Fruit fly (Drosophila melanogaster) whole organism, adult: ENCODE data around the gene tau.
A peak's percentile ranks its signal among the peaks of the same experiment; 100 is the strongest.

ENCODE experiments used
- CG11617 ChIP-seq: fragments of 200-800 bp; sonication (Bioruptor generic); optimal IDR thresholded peaks from 2 replicates; lab custom pipeline; 2017; ENCODE audit warnings: mild to moderate bottlenecking, missing biosample characterization, missing genetic modification reagents, missing genetic modification characterization
- CG12768 ChIP-seq: fragments of 200-800 bp; sonication (Bioruptor generic); optimal IDR thresholded peaks from 2 replicates; lab custom pipeline; 2017; ENCODE audit warnings: missing biosample characterization, missing genetic modification characterization, mild to moderate bottlenecking, moderate library complexity, missing genetic modification reagents
- CG14711 ChIP-seq: fragments of 200-800 bp; sonication (Bioruptor generic); optimal IDR thresholded peaks from 2 replicates; lab custom pipeline; 2018; ENCODE audit warnings: missing biosample characterization, mild to moderate bottlenecking, missing genetic modification characterization, moderate library complexity
- CG1620 ChIP-seq: fragments of 200-800 bp; sonication (Bioruptor generic); optimal IDR thresholded peaks from 2 replicates; lab custom pipeline; 2016; ENCODE audit warnings: missing biosample characterization, missing genetic modification characterization
- CG33017 ChIP-seq: fragments of 200-800 bp; sonication (Bioruptor generic); optimal IDR thresholded peaks from 2 replicates; lab custom pipeline; 2018; ENCODE audit warnings: missing biosample characterization, mild to moderate bottlenecking, missing genetic modification characterization, moderate library complexity
- CG5204 ChIP-seq: fragments of 200-800 bp; sonication (Bioruptor generic); optimal IDR thresholded peaks from 2 replicates; lab custom pipeline; 2016; ENCODE audit warnings: missing biosample characterization, missing genetic modification characterization
- CG7045 ChIP-seq: fragments of 200-800 bp; sonication (Bioruptor generic); optimal IDR thresholded peaks from 2 replicates; lab custom pipeline; 2017; ENCODE audit warnings: missing biosample characterization, mild to moderate bottlenecking, missing genetic modification characterization
- CG7101 ChIP-seq: fragments of 200-800 bp; sonication (Bioruptor generic); optimal IDR thresholded peaks from 2 replicates; lab custom pipeline; 2018; ENCODE audit warnings: missing biosample characterization, mild to moderate bottlenecking, missing genetic modification characterization, moderate library complexity
- Clk ChIP-seq: fragments of 200-800 bp; sonication (Bioruptor generic); optimal IDR thresholded peaks from 2 replicates; lab custom pipeline; 2017; ENCODE audit warnings: missing biosample characterization, missing genetic modification characterization
- Crg-1 ChIP-seq: fragments of 200-800 bp; sonication (Bioruptor generic); optimal IDR thresholded peaks from 2 replicates; lab custom pipeline; 2016; ENCODE audit warnings: missing biosample characterization, missing genetic modification characterization
- Hr96 ChIP-seq: fragments of 200-800 bp; sonication (Bioruptor generic); optimal IDR thresholded peaks from 2 replicates; lab custom pipeline; 2016; ENCODE audit warnings: missing biosample characterization, missing genetic modification characterization
- Mnt ChIP-seq: fragments of 200-800 bp; sonication (Bioruptor generic); optimal IDR thresholded peaks from 2 replicates; lab custom pipeline; 2016; ENCODE audit warnings: missing biosample characterization, mild to moderate bottlenecking, missing genetic modification characterization
- bab1 ChIP-seq: fragments of 200-800 bp; sonication (Bioruptor generic); optimal IDR thresholded peaks from 3 replicates; lab custom pipeline; 2019; ENCODE audit warnings: missing biosample characterization, mild to moderate bottlenecking, missing genetic modification characterization, moderate library complexity
- cic ChIP-seq: fragments of 200-800 bp; sonication (Bioruptor generic); optimal IDR thresholded peaks from 2 replicates; lab custom pipeline; 2017; ENCODE audit warnings: missing biosample characterization, mild to moderate bottlenecking, missing genetic modification characterization, moderate library complexity
- cnc ChIP-seq, 2 experiments: fragments of >200 bp; optimal IDR thresholded peaks; 2 replicates each; lab custom pipeline; 2017
- kay ChIP-seq: fragments of 200-800 bp; sonication (Bioruptor generic); peaks from one replicate; lab custom pipeline; 2016; ENCODE audit warnings: missing biosample characterization, missing genetic modification characterization, borderline replicate concordance
- ovo ChIP-seq: fragments of 200-800 bp; sonication (Bioruptor generic); optimal IDR thresholded peaks from 2 replicates; lab custom pipeline; 2016; ENCODE audit warnings: missing biosample characterization, missing genetic modification characterization
- pad ChIP-seq: fragments of 200-800 bp; sonication (Bioruptor generic); optimal IDR thresholded peaks from 3 replicates; lab custom pipeline; 2017; ENCODE audit warnings: missing biosample characterization, missing genetic modification characterization, mild to moderate bottlenecking, moderate library complexity, missing genetic modification reagents
- tj ChIP-seq: fragments of 200-800 bp; sonication (Bioruptor generic); optimal IDR thresholded peaks from 3 replicates; lab custom pipeline; 2017; ENCODE audit warnings: missing biosample characterization, mild to moderate bottlenecking, missing genetic modification characterization, moderate library complexity
- toe ChIP-seq: fragments of 200-800 bp; sonication (Bioruptor generic); optimal IDR thresholded peaks from 2 replicates; lab custom pipeline; 2016; ENCODE audit warnings: missing biosample characterization, missing genetic modification characterization

The tau gene

DNA sequence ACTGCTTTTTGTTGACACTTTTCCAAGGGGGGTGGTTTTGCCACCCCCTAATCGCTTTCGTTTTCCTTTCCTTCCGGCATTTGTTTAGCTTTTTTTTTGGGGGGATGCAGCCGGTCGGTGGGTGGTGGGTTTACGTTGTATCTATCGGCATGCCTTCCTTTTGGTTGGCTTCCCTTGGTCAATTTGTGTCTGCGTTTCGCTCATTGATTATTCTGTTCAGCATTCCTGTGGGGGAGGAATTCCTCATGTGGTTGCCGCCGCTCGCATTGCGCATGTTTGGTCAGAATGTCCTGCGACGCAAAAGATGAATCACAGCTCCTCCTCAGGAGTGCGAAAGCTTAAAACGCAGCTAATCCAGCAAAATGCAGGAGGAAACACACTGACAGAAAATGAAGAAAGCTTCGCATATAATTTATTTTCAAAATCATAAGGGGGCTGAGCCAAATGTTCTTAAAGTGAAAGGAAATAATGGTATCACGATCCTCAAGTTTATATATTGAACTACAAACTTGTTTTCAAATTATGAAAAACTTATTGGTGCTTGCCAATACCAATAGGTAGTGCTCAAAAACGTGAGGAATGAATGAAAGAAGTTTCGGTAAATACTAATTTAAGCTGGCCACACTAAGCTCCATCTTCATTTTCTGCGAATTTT lies 4.5 kb downstream of the tau start, which contains the start of gene RpS10a:
Gene RpS10a, plus strand, starts transcription at position 605 of the 655 bp plus-strand sequence.
- no peak for TF ChIP-seq Clk (GFP tag; lab: Kevin White, UChicago)

DNA sequence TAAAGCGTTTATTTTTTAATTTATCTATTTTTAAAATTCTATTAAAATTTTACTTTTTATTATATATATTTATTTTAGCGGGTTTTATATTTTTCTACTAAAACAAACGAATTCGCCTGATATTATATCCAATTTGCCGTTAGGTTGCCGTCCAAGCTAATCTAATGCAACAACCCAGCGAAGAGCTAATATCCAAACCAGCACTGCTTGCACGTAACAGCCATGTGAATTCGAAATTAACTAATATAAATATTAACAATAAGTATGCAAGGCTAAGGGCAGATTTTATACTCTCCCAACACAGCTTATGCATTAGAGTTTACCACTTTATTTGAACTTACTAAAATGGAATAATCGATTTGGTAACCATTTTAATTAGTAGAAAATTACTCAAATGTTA lies 5.1 kb downstream of the tau start:
- TF ChIP-seq kay (GFP tag; lab: Kevin White, UChicago) (no peak), Mnt (GFP tag; lab: Kevin White, UChicago) (no peak), CG33017 (no peak), CG1620 (GFP tag; lab: Kevin White, UChicago) (no peak), CG5204 (no peak), CG7101 (tag; lab: Kevin White, UChicago) (no peak), CG11617 (GFP tag; lab: Kevin White, UChicago) (no peak), cic (no peak), CG12768 (GFP tag; lab: Kevin White, UChicago) (no peak)

DNA sequence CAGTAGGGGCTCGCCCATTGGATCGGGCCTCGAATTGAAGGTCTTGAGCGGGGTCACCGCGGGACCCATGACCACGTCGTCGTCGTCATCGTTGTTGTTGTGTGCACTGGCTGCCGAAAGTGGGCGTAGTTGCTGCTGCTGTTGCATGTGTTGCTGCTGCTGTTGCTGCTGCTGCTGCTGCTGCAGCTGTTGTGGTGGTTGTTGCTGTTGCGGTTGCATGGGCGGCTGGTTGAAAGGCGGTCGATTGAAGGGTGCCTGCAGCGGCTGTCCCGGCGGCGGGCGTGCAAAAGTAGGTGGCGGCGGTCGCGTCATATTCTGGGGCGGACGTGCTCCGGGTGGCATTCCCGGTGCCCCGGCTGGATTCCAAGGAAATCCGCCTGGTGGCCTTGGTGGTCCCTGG lies 9.0 kb downstream of the tau start:
- TF ChIP-seq CG11617 (GFP tag; lab: Kevin White, UChicago): no peak
- no peak for TF ChIP-seq CG7101 (tag; lab: Kevin White, UChicago)
- no peak for TF ChIP-seq CG1620 (GFP tag; lab: Kevin White, UChicago)
- TF ChIP-seq tj (GFP tag; lab: Kevin White, UChicago): no peak
- TF ChIP-seq CG33017: no peak
- no peak for TF ChIP-seq CG5204
- TF ChIP-seq toe: no peak
- TF ChIP-seq Mnt (GFP tag; lab: Kevin White, UChicago): no peak
- no peak for TF ChIP-seq cnc (optimal IDR thresholded peaks at IDR 0.05; lab: Kevin White, UChicago)
- no peak for TF ChIP-seq kay (GFP tag; lab: Kevin White, UChicago)

DNA sequence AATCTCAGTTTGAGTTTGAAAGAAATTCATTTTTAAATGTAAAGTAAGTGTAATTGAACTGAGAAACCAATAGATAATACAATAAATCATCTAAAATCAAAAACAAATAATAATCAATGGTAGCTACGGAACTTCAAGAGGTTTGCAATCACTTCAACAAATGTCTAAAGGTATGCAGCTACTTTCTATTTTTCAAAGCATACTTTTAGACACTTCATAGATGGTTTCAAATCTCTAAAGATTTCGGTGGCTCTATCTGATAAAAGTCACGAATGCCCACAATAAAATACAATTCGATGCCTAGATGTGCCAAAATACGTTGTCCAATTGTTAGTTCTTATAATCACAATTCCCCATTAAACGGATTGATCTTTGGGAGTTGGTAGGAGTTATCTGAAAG lies 13.7 kb downstream of the tau start:
- TF ChIP-seq pad (GFP tag; lab: Kevin White, UChicago): no peak
- no peak for TF ChIP-seq Hr96 (GFP tag; lab: Kevin White, UChicago)
- no peak for TF ChIP-seq CG12768 (GFP tag; lab: Kevin White, UChicago)
- TF ChIP-seq CG33017: no peak
- no peak for TF ChIP-seq cic
- no peak for TF ChIP-seq Mnt (GFP tag; lab: Kevin White, UChicago)

DNA sequence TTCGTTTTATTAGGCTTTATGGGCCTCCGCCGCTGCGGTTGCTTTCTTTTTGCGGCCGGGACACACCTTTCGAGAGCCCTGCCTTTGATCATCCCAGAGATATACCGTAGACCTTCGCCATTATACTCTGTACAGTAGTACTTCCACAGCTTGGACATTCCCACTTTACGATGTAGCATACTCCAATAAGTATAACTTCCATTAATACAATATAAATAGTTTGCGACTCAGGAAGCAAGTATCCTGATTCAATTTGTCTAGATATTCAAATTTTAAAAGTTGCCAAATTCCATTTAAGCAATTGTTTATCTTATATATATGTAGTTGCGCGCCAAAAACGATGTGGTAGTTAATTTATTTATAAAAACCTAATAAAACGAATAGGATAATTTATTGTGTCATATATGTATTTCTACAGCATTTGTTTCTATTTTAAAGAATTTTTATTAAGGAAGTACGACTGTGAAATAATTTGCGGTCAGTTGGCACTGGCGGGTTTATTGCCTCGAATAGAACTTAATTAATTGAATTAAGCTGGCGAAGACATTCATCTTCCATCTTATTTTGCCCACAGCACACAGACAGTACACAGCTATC lies 19.4 kb downstream of the tau start:
- TF ChIP-seq Mnt (GFP tag; lab: Kevin White, UChicago) (no peak), cic (no peak), CG12768 (GFP tag; lab: Kevin White, UChicago) (no peak)

DNA sequence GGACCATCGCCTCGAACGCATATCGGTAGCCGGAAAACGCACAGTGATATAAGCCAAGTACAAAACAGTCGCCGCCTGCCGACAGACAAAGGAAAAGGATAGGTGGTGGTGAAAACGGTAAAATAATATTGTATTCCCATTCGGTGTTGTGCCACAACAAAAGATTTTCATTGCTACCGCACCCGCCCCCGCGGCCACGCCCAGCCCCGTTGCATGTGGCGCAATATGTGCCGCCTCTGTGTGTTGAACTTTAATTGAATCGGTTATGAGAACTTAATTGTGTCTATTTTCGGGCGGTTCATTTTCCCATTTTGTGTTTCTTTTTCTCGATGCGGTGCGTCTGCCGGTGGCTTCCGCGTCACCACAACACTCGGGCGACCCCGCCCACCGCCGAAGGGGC lies 20.1 kb downstream of the tau start:
- TF ChIP-seq Mnt (GFP tag; lab: Kevin White, UChicago) (no peak), Crg-1 (GFP tag; lab: Kevin White, UChicago) (no peak), bab1 (GFP tag; lab: Kevin White, UChicago) (no peak), Clk (GFP tag; lab: Kevin White, UChicago) (no peak), CG7101 (tag; lab: Kevin White, UChicago) (no peak), cic (no peak), CG14711 (tag; lab: Kevin White, UChicago) (no peak), cnc (optimal IDR thresholded peaks at IDR 0.05; lab: Kevin White, UChicago) (no peak), CG11617 (GFP tag; lab: Kevin White, UChicago) (no peak), pad (GFP tag; lab: Kevin White, UChicago) (no peak), toe (no peak), ovo (GFP tag; lab: Kevin White, UChicago) (no peak), tj (GFP tag; lab: Kevin White, UChicago) (no peak), CG1620 (GFP tag; lab: Kevin White, UChicago) (no peak)

DNA sequence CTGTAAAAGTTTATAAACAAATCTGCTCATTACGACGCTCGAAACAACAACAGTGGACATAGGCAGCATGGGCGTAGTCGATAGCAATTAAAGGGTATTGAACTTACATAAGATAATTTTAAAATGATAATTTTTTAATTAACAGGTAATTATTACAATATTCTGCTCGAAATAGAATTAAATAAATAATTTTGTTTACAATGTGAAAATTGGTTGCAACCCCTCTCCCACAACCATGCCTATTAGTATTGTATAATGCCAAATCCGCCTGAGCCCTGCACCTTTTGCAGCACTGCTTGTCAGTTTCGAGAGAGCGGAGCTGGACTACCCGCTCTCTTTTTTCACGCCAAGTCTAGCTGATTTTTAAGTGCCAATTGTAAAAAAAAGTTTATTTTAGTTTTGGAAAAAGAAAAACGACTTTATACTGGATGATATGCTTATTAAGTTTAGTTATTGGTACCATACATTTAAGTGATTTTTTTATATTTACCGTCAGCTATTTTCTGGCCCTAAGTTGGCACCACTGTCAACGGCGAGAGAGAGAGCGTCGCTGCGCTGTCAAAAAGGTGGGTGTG lies 20.7 kb downstream of the tau start, which contains the start of the genes CG5611 and Mtl:
Gene CG5611, minus strand, starts transcription at position 51 of the 575 bp plus-strand sequence.
Gene Mtl, plus strand, starts transcription at position 403 of the 575 bp plus-strand sequence.
- TF ChIP-seq CG33017 (peak; percentile 100), Clk (GFP tag; lab: Kevin White, UChicago) (peak; percentile 99), bab1 (GFP tag; lab: Kevin White, UChicago) (peak; percentile 100), pad (GFP tag; lab: Kevin White, UChicago) (peak; percentile 96), Hr96 (GFP tag; lab: Kevin White, UChicago) (peak; percentile 96), cic (peak; percentile 95), CG7101 (tag; lab: Kevin White, UChicago) (peak; percentile 100), cnc (optimal IDR thresholded peaks at IDR 0.05; lab: Kevin White, UChicago) (no peak), Crg-1 (GFP tag; lab: Kevin White, UChicago) (peak; percentile 100), ovo (GFP tag; lab: Kevin White, UChicago) (peak; percentile 100), CG11617 (GFP tag; lab: Kevin White, UChicago) (peak; percentile 99), Mnt (GFP tag; lab: Kevin White, UChicago) (peak; percentile 97), toe (peak; percentile 100), CG7045 (peak; percentile 100), CG5204 (peak; percentile 99), kay (GFP tag; lab: Kevin White, UChicago) (peak; percentile 98), CG14711 (tag; lab: Kevin White, UChicago) (peak; percentile 99), CG12768 (GFP tag; lab: Kevin White, UChicago) (peak; percentile 100), tj (GFP tag; lab: Kevin White, UChicago) (peak; percentile 96), CG1620 (GFP tag; lab: Kevin White, UChicago) (peak; percentile 100)
